Fruit fly (Drosophila melanogaster): ENCODE results near the gene CG5004.
A peak's percentile ranks its signal among the peaks of the same experiment; 100 is the strongest.

Gene CG5004

dm6 chrX:17077290-17078138 is 29.9 kb upstream of the CG5004 start, which contains the start of gene wcy (continued):
- TF ChIP-seq her (GFP tag; optimal IDR thresholded peaks at IDR 0.05) (peak; percentile 53), Adf1 (GFP tag; IDR thresholded peaks at IDR 0.05) (peak; percentile 20; the same call in 1 of the 2 replicates), zen (tag; optimal IDR thresholded peaks at IDR 0.05) (peak; percentile 7), Blimp-1 (GFP tag; optimal IDR thresholded peaks at IDR 0.05) (no peak), MESR4 (GFP tag; optimal IDR thresholded peaks at IDR 0.05) (peak; percentile 53), CG32772 (GFP tag; IDR thresholded peaks at IDR 0.05) (peak; percentile 42; the same call in 1 of the 2 replicates), CG8359 (GFP tag; optimal IDR thresholded peaks at IDR 0.05; ENCODE audit: borderline replicate concordance) (peak; percentile 3), caup (GFP tag; optimal IDR thresholded peaks at IDR 0.05; ENCODE audit: severe bottlenecking) (peak; percentile 53), CG32532 (GFP tag; IDR thresholded peaks at IDR 0.05) (peak; percentile 34; the same call in 1 of the 2 replicates), CG17568 (GFP tag; optimal IDR thresholded peaks at IDR 0.05) (no peak), CG17802 (tag; optimal IDR thresholded peaks at IDR 0.05) (peak; percentile 1), CG3163 (GFP tag; optimal IDR thresholded peaks at IDR 0.05) (no peak), Rfx (GFP tag; IDR thresholded peaks at IDR 0.05) (peak; percentile 51), jing (GFP tag; optimal IDR thresholded peaks at IDR 0.05) (no peak), tll (GFP tag; optimal IDR thresholded peaks at IDR 0.05) (no peak), abd-A (tag; optimal IDR thresholded peaks at IDR 0.05) (no peak), CG7987 (GFP tag; optimal IDR thresholded peaks at IDR 0.05) (peak; percentile 37), Med (GFP tag) (peak; percentile 92), CG4617 (GFP tag; optimal IDR thresholded peaks at IDR 0.05; ENCODE audit: borderline replicate concordance) (peak; percentile 13), BtbVII (GFP tag; optimal IDR thresholded peaks at IDR 0.05) (peak; percentile 6), cad (GFP tag; optimal IDR thresholded peaks at IDR 0.05) (no peak), CG10209 (GFP tag; optimal IDR thresholded peaks at IDR 0.05) (no peak), onecut (GFP tag; IDR thresholded peaks at IDR 0.05) (peak; percentile 25; the same call in 1 of the 2 replicates), CG33213 (GFP tag; optimal IDR thresholded peaks at IDR 0.05) (peak; percentile 79), YL-1 (GFP tag; optimal IDR thresholded peaks at IDR 0.05) (peak; percentile 38), Myb (GFP tag; optimal IDR thresholded peaks at IDR 0.05) (peak; percentile 21), pb (GFP tag; optimal IDR thresholded peaks at IDR 0.05) (no peak), jigr1 (GFP tag; IDR thresholded peaks at IDR 0.05) (peak; percentile 17; the same call in 1 of the 3 replicates), z (GFP tag; IDR thresholded peaks at IDR 0.05) (no peak), stwl (tag; optimal IDR thresholded peaks at IDR 0.05) (peak; percentile 58), CG3065 (GFP tag; optimal IDR thresholded peaks at IDR 0.05) (no peak), CG17829 (tag; optimal IDR thresholded peaks at IDR 0.05) (peak; percentile 22), CG2712 (tag; optimal IDR thresholded peaks at IDR 0.05) (peak; percentile 37), CG8089 (GFP tag; optimal IDR thresholded peaks at IDR 0.05) (no peak), Chrac-16 (GFP tag; optimal IDR thresholded peaks at IDR 0.05) (peak; percentile 11), zen2 (GFP tag; IDR thresholded peaks at IDR 0.05; ENCODE audit: partially characterized antibody) (0 out of 3 replicates have a peak, but pooled peaks have one; percentile 48), vnd (GFP tag; IDR thresholded peaks at IDR 0.05; ENCODE audit: partially characterized antibody) (0 out of 3 replicates have a peak, but pooled peaks have one; percentile 15), Mad (GFP tag; optimal IDR thresholded peaks at IDR 0.05) (peak; percentile 6), nmo (GFP tag; optimal IDR thresholded peaks at IDR 0.05) (peak; percentile 57), sima (GFP tag; optimal IDR thresholded peaks at IDR 0.05) (no peak), gfzf (GFP tag; optimal IDR thresholded peaks at IDR 0.05) (peak; percentile 91), CG6813 (GFP tag; optimal IDR thresholded peaks at IDR 0.05) (no peak), sqz (GFP tag; optimal IDR thresholded peaks at IDR 0.05) (peak; percentile 76), Dbx (GFP tag; IDR thresholded peaks at IDR 0.05) (0 out of 3 replicates have a peak, but pooled peaks have one; percentile 50), crp (GFP tag; optimal IDR thresholded peaks at IDR 0.05) (peak in 1 of 2 experiments; percentile 32), danr (GFP tag; IDR thresholded peaks at IDR 0.05) (no peak), CG10543 (GFP tag; optimal IDR thresholded peaks at IDR 0.05) (peak; percentile 35)

Measured in whole organism, embryonic.